Worm (Caenorhabditis elegans) whole organism, L4 larva: ENCODE measurements around the gene fut-5.

Source experiments
- D1046.2 ChIP-seq: fragments of 200-800 bp; sonication (Bioruptor generic); IDR thresholded peaks from 2 replicates; pipeline ENCODE4 v1.3.6; 2022; ENCODE audit warnings: missing genetic modification characterization, missing compliant biosample characterization
- F26F4.8 ChIP-seq: fragments of 200-800 bp; sonication (Bioruptor generic); conservative IDR thresholded peaks from 2 replicates; pipeline ENCODE4 v1.3.6; 2022; ENCODE audit warnings: missing genetic modification characterization, missing compliant biosample characterization
- F44E2.7 ChIP-seq: fragments of 200-800 bp; sonication (Bioruptor generic); IDR thresholded peaks from 2 replicates; pipeline ENCODE4 v2.1.2; 2022; ENCODE audit warnings: missing genetic modification characterization, missing compliant biosample characterization
- F49E8.2 ChIP-seq: sonication (generic microtip); optimal IDR thresholded peaks from 2 replicates; lab custom pipeline; 2016; ENCODE audit warnings: missing compliant biosample characterization, mild to moderate bottlenecking, missing genetic modification characterization, borderline replicate concordance
- Y48G9A.11 ChIP-seq: fragments of 200-800 bp; sonication (Bioruptor generic); IDR thresholded peaks from 2 replicates; pipeline ENCODE4 v1.3.6; 2022; ENCODE audit warnings: missing genetic modification reagents, missing genetic modification characterization, missing compliant biosample characterization
- Y75B8A.6 ChIP-seq: fragments of 200-800 bp; sonication (Bioruptor generic); IDR thresholded peaks from 2 replicates; pipeline ENCODE4 v1.3.6; 2022; ENCODE audit warnings: missing genetic modification reagents, missing genetic modification characterization, missing compliant biosample characterization
- ZK337.2 ChIP-seq: fragments of 200-800 bp; sonication (Bioruptor generic); IDR thresholded peaks from 2 replicates; pipeline ENCODE4 v1.3.6; 2022; ENCODE audit warnings: missing genetic modification reagents, missing genetic modification characterization, missing compliant biosample characterization
- attf-4 ChIP-seq: sonication (generic microtip); optimal IDR thresholded peaks from 3 replicates; lab custom pipeline; 2017; ENCODE audit warnings: missing biosample characterization, missing genetic modification characterization
- ceh-20 ChIP-seq: fragments of 200-800 bp; sonication (Bioruptor generic); IDR thresholded peaks from 2 replicates; pipeline ENCODE4 v1.3.6; 2022; ENCODE audit warnings: missing genetic modification reagents, missing genetic modification characterization, missing compliant biosample characterization
- ceh-28 ChIP-seq: fragments of 150-350 bp; optimal IDR thresholded peaks from 2 replicates; lab custom pipeline; 2014; ENCODE audit warnings: missing biosample characterization, missing genetic modification reagents, missing genetic modification characterization
- ceh-44 ChIP-seq: fragments of 200-800 bp; sonication (Bioruptor generic); IDR thresholded peaks from 2 replicates; pipeline ENCODE4 v1.3.6; 2022; ENCODE audit warnings: missing genetic modification reagents, missing genetic modification characterization, missing compliant biosample characterization
- ceh-62 ChIP-seq: sonication (generic microtip); optimal IDR thresholded peaks from 2 replicates; lab custom pipeline; 2017; ENCODE audit warnings: missing biosample characterization, missing genetic modification characterization
- ces-1 ChIP-seq: fragments of 150-350 bp; sonication (generic microtip); optimal IDR thresholded peaks from 4 replicates; lab custom pipeline; 2014; ENCODE audit warnings: missing biosample characterization, missing genetic modification reagents, missing genetic modification characterization
- ctbp-1 ChIP-seq: fragments of 200-800 bp; sonication (Bioruptor generic); IDR thresholded peaks from 2 replicates; pipeline ENCODE4 v1.3.6; 2022; ENCODE audit warnings: missing genetic modification reagents, missing genetic modification characterization, missing compliant biosample characterization
- daf-8 ChIP-seq: fragments of 200-800 bp; sonication (Bioruptor generic); IDR thresholded peaks from 2 replicates; pipeline ENCODE4 v1.3.6; 2022; ENCODE audit warnings: missing genetic modification characterization, missing compliant biosample characterization
- dmd-8 ChIP-seq: fragments of 200-800 bp; sonication (Bioruptor generic); IDR thresholded peaks from 2 replicates; pipeline ENCODE4 v1.3.6; 2022; ENCODE audit warnings: missing genetic modification characterization, missing compliant biosample characterization
- duxl-1 ChIP-seq: sonication (generic microtip); optimal IDR thresholded peaks from 2 replicates; lab custom pipeline; 2016; ENCODE audit warnings: mild to moderate bottlenecking, missing genetic modification characterization, moderate library complexity, missing compliant biosample characterization; ENCODE audit not compliant: poor library complexity
- dve-1 ChIP-seq: sonication (generic microtip); optimal IDR thresholded peaks from 2 replicates; lab custom pipeline; 2017; ENCODE audit warnings: antibody characterized with exemption, mild to moderate bottlenecking, missing genetic modification characterization, missing compliant biosample characterization; ENCODE audit not compliant: insufficient read depth
- fkh-10 ChIP-seq: fragments of 150-350 bp; optimal IDR thresholded peaks from 2 replicates; lab custom pipeline; 2014; ENCODE audit warnings: missing biosample characterization, missing genetic modification reagents, missing genetic modification characterization
- gei-8 ChIP-seq: fragments of 200-800 bp; sonication (Bioruptor generic); optimal IDR thresholded peaks from 2 replicates; lab custom pipeline; 2018; ENCODE audit warnings: mild to moderate bottlenecking, missing genetic modification characterization, missing compliant biosample characterization
- jun-1 ChIP-seq: fragments of 150-350 bp; optimal IDR thresholded peaks from 2 replicates; lab custom pipeline; 2014; ENCODE audit warnings: missing biosample characterization, missing genetic modification reagents, missing genetic modification characterization
- lin-1 ChIP-seq: fragments of 200-800 bp; sonication (Bioruptor generic); IDR thresholded peaks from 2 replicates; pipeline ENCODE4 v1.3.6; 2022; ENCODE audit warnings: missing genetic modification reagents, missing genetic modification characterization, missing compliant biosample characterization
- lin-13 ChIP-seq: fragments of 150-350 bp; optimal IDR thresholded peaks from 2 replicates; lab custom pipeline; 2014; ENCODE audit warnings: missing biosample characterization, missing genetic modification reagents, missing genetic modification characterization
- lin-15B ChIP-seq: fragments of 150-350 bp; sonication (generic microtip); optimal IDR thresholded peaks from 3 replicates; lab custom pipeline; 2014; ENCODE audit warnings: missing biosample characterization, missing genetic modification characterization
- lin-29 ChIP-seq: fragments of 200-800 bp; sonication (Bioruptor generic); IDR thresholded peaks from 2 replicates; pipeline ENCODE4 v1.3.6; 2022; ENCODE audit warnings: missing genetic modification reagents, missing genetic modification characterization, missing compliant biosample characterization
- lin-39 ChIP-seq: fragments of 150-350 bp; optimal IDR thresholded peaks from 2 replicates; lab custom pipeline; 2014; ENCODE audit warnings: missing biosample characterization, missing genetic modification reagents, missing genetic modification characterization
- lir-3 ChIP-seq: sonication (generic microtip); optimal IDR thresholded peaks from 2 replicates; lab custom pipeline; 2016; ENCODE audit warnings: mild to moderate bottlenecking, missing genetic modification characterization, missing compliant biosample characterization
- lsy-2 ChIP-seq, 2 experiments: fragments of 150-350 bp in 1 of 2; sonication (generic microtip) in 1 of 2; optimal IDR thresholded peaks; 2 replicates each; lab custom pipeline; 2014 to 2017; ENCODE audit warnings: missing biosample characterization in 2 of 2, missing genetic modification characterization in 2 of 2
- mdt-29 ChIP-seq: fragments of 200-800 bp; sonication (Bioruptor generic); IDR thresholded peaks from 2 replicates; pipeline ENCODE4 v1.3.6; 2022; ENCODE audit warnings: missing genetic modification reagents, missing genetic modification characterization, missing compliant biosample characterization
- mep-1 ChIP-seq: fragments of 150-350 bp; sonication (generic microtip); optimal IDR thresholded peaks from 3 replicates; lab custom pipeline; 2014; ENCODE audit warnings: missing biosample characterization, missing genetic modification characterization
- mxl-2 ChIP-seq: fragments of 200-800 bp; sonication (Bioruptor generic); conservative IDR thresholded peaks from 2 replicates; pipeline ENCODE4 v1.3.6; 2022; ENCODE audit warnings: missing genetic modification reagents, missing genetic modification characterization, missing compliant biosample characterization
- nhr-10 ChIP-seq: fragments of 150-350 bp; optimal IDR thresholded peaks from 2 replicates; lab custom pipeline; 2014; ENCODE audit warnings: missing biosample characterization, missing genetic modification characterization
- nhr-11 ChIP-seq: fragments of 150-350 bp; optimal IDR thresholded peaks from 2 replicates; lab custom pipeline; 2014; ENCODE audit warnings: missing biosample characterization, missing genetic modification characterization
- nhr-111 ChIP-seq: fragments of 200-800 bp; sonication (Bioruptor generic); optimal IDR thresholded peaks from 2 replicates; lab custom pipeline; 2018; ENCODE audit warnings: mild to moderate bottlenecking, missing genetic modification characterization, missing compliant biosample characterization
- nhr-25 ChIP-seq: sonication (generic microtip); optimal IDR thresholded peaks from 2 replicates; lab custom pipeline; 2017; ENCODE audit warnings: missing genetic modification characterization, mild to moderate bottlenecking, missing compliant biosample characterization, antibody characterized with exemption, moderate library complexity, borderline replicate concordance; ENCODE audit not compliant: insufficient read depth
- nhr-28 ChIP-seq: fragments of 150-350 bp; optimal IDR thresholded peaks from 2 replicates; lab custom pipeline; 2014; ENCODE audit warnings: missing biosample characterization, missing genetic modification characterization
- nhr-41 ChIP-seq: fragments of 200-800 bp; sonication (Bioruptor generic); IDR thresholded peaks from 2 replicates; pipeline ENCODE4 v1.3.6; 2022; ENCODE audit warnings: missing genetic modification reagents, missing genetic modification characterization, missing compliant biosample characterization
- nhr-42 ChIP-seq: fragments of 200-800 bp; sonication (Bioruptor generic); IDR thresholded peaks from 2 replicates; pipeline ENCODE4 v1.3.6; 2022; ENCODE audit warnings: missing genetic modification characterization, missing compliant biosample characterization
- nhr-48 ChIP-seq: sonication (generic microtip); optimal IDR thresholded peaks from 2 replicates; lab custom pipeline; 2016; ENCODE audit warnings: mild to moderate bottlenecking, missing genetic modification characterization, missing compliant biosample characterization
- nhr-6 ChIP-seq: fragments of 150-350 bp; optimal IDR thresholded peaks from 2 replicates; lab custom pipeline; 2014; ENCODE audit warnings: missing biosample characterization, missing genetic modification characterization
- nhr-76 ChIP-seq: fragments of 150-350 bp; optimal IDR thresholded peaks from 2 replicates; lab custom pipeline; 2014; ENCODE audit warnings: missing biosample characterization, missing genetic modification characterization
- php-3 ChIP-seq: fragments of 200-800 bp; sonication (Bioruptor generic); IDR thresholded peaks from 2 replicates; pipeline ENCODE4 v1.3.6; 2022; ENCODE audit warnings: missing genetic modification reagents, missing genetic modification characterization, missing compliant biosample characterization
- rbr-2 ChIP-seq: sonication (generic microtip); optimal IDR thresholded peaks from 2 replicates; lab custom pipeline; 2016; ENCODE audit warnings: missing genotype, missing genetic modification characterization, missing compliant biosample characterization
- set-16 ChIP-seq: fragments of 200-800 bp; sonication (Bioruptor generic); IDR thresholded peaks from 2 replicates; pipeline ENCODE4 v1.3.6; 2022; ENCODE audit warnings: missing genetic modification reagents, missing genetic modification characterization, missing compliant biosample characterization
- snpc-1.2 ChIP-seq: fragments of 200-800 bp; sonication (Bioruptor generic); IDR thresholded peaks from 2 replicates; pipeline ENCODE4 v1.3.6; 2022; ENCODE audit warnings: missing genetic modification reagents, missing genetic modification characterization, missing compliant biosample characterization
- spr-3 ChIP-seq: fragments of 200-800 bp; sonication (Bioruptor generic); optimal IDR thresholded peaks from 2 replicates; lab custom pipeline; 2018; ENCODE audit warnings: mild to moderate bottlenecking, missing genetic modification characterization, missing compliant biosample characterization
- tag-97 ChIP-seq: fragments of 200-800 bp; sonication (Bioruptor generic); IDR thresholded peaks from 2 replicates; pipeline ENCODE4 v1.3.6; 2022; ENCODE audit warnings: missing genetic modification characterization, missing compliant biosample characterization
- unc-39 ChIP-seq: sonication (generic microtip); optimal IDR thresholded peaks from 2 replicates; lab custom pipeline; 2017; ENCODE audit warnings: missing biosample characterization, missing genetic modification characterization
- vab-7 ChIP-seq: fragments of 200-800 bp; sonication (Bioruptor generic); IDR thresholded peaks from 2 replicates; pipeline ENCODE4 v1.3.6; 2022; ENCODE audit warnings: missing genetic modification reagents, missing genetic modification characterization, missing compliant biosample characterization
- zip-11 ChIP-seq: fragments of 200-800 bp; sonication (Bioruptor generic); IDR thresholded peaks from 2 replicates; pipeline ENCODE4 v1.3.6; 2022; ENCODE audit warnings: missing genetic modification characterization, missing compliant biosample characterization
- zip-2 ChIP-seq: fragments of 150-350 bp; optimal IDR thresholded peaks from 2 replicates; lab custom pipeline; 2014; ENCODE audit warnings: missing biosample characterization, missing genetic modification characterization

fut-5 gene

ce11 chrII:4710120-4710519, 42.6 kb upstream of the fut-5 start, which contains the start of gene tag-151 (continued):
- TF ChIP-seq unc-39 (tag; lab: Kevin White, UChicago) (no peak), ces-1 (GFP tag; lab: Kevin White, UChicago) (no peak), php-3 (no peak), lin-13 (GFP tag; lab: Kevin White, UChicago) (no peak), Y75B8A.6 (no peak), F26F4.8 (GFP tag; lab: Robert Waterston, UW) (no peak), mep-1 (tag; lab: Kevin White, UChicago) (no peak), ctbp-1 (GFP tag; lab: Robert Waterston, UW) (no peak), nhr-6 (no peak), ceh-28 (no peak), gei-8 (GFP tag; lab: Kevin White, UChicago) (no peak), tag-97 (GFP tag; lab: Robert Waterston, UW) (no peak), Y48G9A.11 (peak; percentile 24; the same call in 1 of the 2 replicates), spr-3 (GFP tag; lab: Kevin White, UChicago) (peak; percentile 58), nhr-11 (no peak), ceh-62 (no peak), lin-29 (GFP tag; lab: Robert Waterston, UW) (no peak), lin-15B (no peak), daf-8 (GFP tag; lab: Robert Waterston, UW) (no peak), jun-1 (tag; lab: Kevin White, UChicago) (no peak), dve-1 (tag; lab: Kevin White, UChicago) (peak; percentile 3), lin-39 (no peak), mdt-29 (GFP tag; lab: Robert Waterston, UW) (no peak), nhr-76 (tag; lab: Kevin White, UChicago) (no peak)

- TF ChIP-seq lin-39 (no peak), D1046.2 (GFP tag; lab: Robert Waterston, UW) (no peak), attf-4 (tag; lab: Kevin White, UChicago) (no peak), nhr-41 (GFP tag; lab: Robert Waterston, UW) (no peak), lin-1 (GFP tag; lab: Robert Waterston, UW) (no peak), spr-3 (GFP tag; lab: Kevin White, UChicago) (no peak), ceh-28 (no peak), lsy-2 (tag; optimal IDR thresholded peaks at IDR 0.05; lab: Kevin White, UChicago) (peak; percentile 70 to 97), nhr-42 (no peak), zip-2 (tag; lab: Kevin White, UChicago) (no peak), nhr-10 (tag; lab: Kevin White, UChicago) (no peak), php-3 (no peak), zip-11 (GFP tag; lab: Robert Waterston, UW) (no peak), ZK337.2 (GFP tag; lab: Robert Waterston, UW) (no peak), vab-7 (GFP tag; lab: Robert Waterston, UW) (no peak), F49E8.2 (tag; lab: Kevin White, UChicago) (peak; percentile 21), fkh-10 (peak; percentile 5), set-16 (GFP tag; lab: Robert Waterston, UW) (no peak), nhr-25 (tag; lab: Kevin White, UChicago) (peak; percentile 46), nhr-48 (tag; lab: Kevin White, UChicago) (no peak), F44E2.7 (GFP tag; lab: Robert Waterston, UW) (no peak), nhr-6 (peak; percentile 67), duxl-1 (peak; percentile 11), dmd-8 (GFP tag; lab: Robert Waterston, UW) (no peak), lir-3 (tag; lab: Kevin White, UChicago) (no peak), nhr-28 (tag; lab: Kevin White, UChicago) (peak; percentile 47), snpc-1.2 (no peak), rbr-2 (peak; percentile 0), ceh-20 (GFP tag; lab: Robert Waterston, UW) (no peak), lin-13 (GFP tag; lab: Kevin White, UChicago) (peak; percentile 75), nhr-111 (GFP tag; lab: Kevin White, UChicago) (no peak), ceh-44 (GFP tag; lab: Robert Waterston, UW) (no peak), mxl-2 (GFP tag; lab: Robert Waterston, UW) (no peak)
Observed at ce11 chrII:4706359-4706871, 38.9 kb upstream of the fut-5 start, which contains the start of the genes F10G7.9 and tsn-1. TSS of gene F10G7.9 (minus strand) at chrII:4706485. TSS of gene tsn-1 (plus strand) at chrII:4706821.
